Worm (Caenorhabditis elegans): ENCODE measurements around the gene W02B8.1.

DNA sequence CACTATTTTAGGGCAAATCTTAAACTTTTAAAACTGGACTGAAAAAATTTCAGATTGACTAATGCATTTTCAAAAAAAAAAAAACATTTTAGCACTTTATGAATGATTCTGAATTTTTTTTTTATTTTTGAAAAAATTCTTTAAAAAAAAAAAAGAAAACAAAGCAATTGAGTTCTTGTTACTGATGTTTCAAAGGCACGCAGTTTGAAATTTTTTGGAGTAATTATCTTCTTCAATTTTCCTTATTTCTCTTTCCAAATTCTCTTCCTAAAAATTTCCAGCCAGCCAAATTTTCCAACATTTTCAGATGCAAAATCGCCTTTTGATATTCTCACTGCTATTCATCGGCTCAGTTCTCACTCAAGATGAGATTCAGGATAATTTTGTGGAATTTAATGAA is 49.9 kb downstream of the W02B8.1 start, which contains the start of gene F08G2.8:
- TF ChIP-seq T22C8.4 (GFP tag; IDR thresholded peaks at IDR 0.05) (no peak), cog-1 (tag; optimal IDR thresholded peaks at IDR 0.05) (no peak), flt-1 (GFP tag; IDR thresholded peaks at IDR 0.05) (no peak)

Measured in whole organism, midembryonic.